Fruit fly (Drosophila melanogaster): ENCODE data around the gene CG32767.

dm6 chrX:5080521-5080920 is 4.0 kb downstream of the CG32767 start:
- TF ChIP-seq CG11617 (GFP tag; optimal IDR thresholded peaks at IDR 0.05) (no peak), CG1620 (GFP tag; optimal IDR thresholded peaks at IDR 0.05) (no peak), CG33017 (tag; optimal IDR thresholded peaks at IDR 0.05) (no peak), CG5204 (GFP tag; optimal IDR thresholded peaks at IDR 0.05) (no peak), CG14711 (tag; optimal IDR thresholded peaks at IDR 0.05) (no peak), kay (GFP tag; ENCODE audit: borderline replicate concordance) (no peak), cnc (optimal IDR thresholded peaks at IDR 0.05) (no peak), tj (GFP tag; optimal IDR thresholded peaks at IDR 0.05) (no peak), ovo (GFP tag; optimal IDR thresholded peaks at IDR 0.05) (no peak), Crg-1 (GFP tag; optimal IDR thresholded peaks at IDR 0.05) (no peak), Clk (GFP tag; optimal IDR thresholded peaks at IDR 0.05) (no peak), pad (GFP tag; optimal IDR thresholded peaks at IDR 0.05) (no peak), CG7045 (GFP tag; optimal IDR thresholded peaks at IDR 0.05) (no peak)

Measured in whole organism, adult.